Worm (Caenorhabditis elegans): ENCODE measurements around the gene msrp-6.

The msrp-6 gene

ce11 chrII:2665606-2666005, 46.4 kb downstream of the msrp-6 start, which contains the start of gene F22E5.22:
Gene F22E5.22, plus strand, starts transcription at chrII:2665906.
- TF ChIP-seq unc-62 (GFP tag; optimal IDR thresholded peaks at IDR 0.05) = no peak
